Worm (Caenorhabditis elegans): ENCODE data around the gene F47B8.3.

DNA sequence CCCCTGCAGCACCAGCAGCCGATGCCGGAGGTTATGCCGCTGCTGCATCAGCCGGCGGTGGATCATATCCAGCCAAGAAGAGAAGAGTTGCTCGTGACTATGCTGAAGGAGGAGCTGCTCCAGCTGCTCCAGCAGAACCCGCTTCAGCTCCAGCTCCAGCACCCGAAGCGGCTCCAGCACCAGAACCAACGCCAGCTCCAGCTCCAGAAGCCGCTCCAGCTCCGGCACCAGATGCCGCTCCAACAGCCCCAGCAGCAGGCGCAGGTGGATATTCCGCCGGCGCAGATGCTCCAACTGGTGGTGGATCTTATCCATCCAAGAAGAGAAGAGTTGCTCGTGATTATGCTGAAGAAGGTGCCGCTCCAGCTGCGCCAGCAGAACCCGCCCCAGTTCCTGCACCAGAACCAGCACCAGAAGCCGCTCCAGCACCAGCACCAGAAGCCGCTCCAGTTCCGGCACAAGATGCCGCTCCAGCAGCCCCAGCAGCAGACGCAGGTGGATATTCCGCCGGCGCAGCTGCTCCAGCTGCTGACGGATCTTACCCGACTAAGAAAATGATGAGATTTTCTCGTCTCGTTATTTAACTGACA lies 2.0 kb downstream of the F47B8.3 start:
- TF ChIP-seq T22C8.4 (GFP tag; IDR thresholded peaks at IDR 0.05) (no peak), flt-1 (GFP tag; IDR thresholded peaks at IDR 0.05) (no peak), cog-1 (tag; optimal IDR thresholded peaks at IDR 0.05) (no peak)
